Worm (Caenorhabditis elegans): ENCODE data around the gene C05E11.7.

DNA sequence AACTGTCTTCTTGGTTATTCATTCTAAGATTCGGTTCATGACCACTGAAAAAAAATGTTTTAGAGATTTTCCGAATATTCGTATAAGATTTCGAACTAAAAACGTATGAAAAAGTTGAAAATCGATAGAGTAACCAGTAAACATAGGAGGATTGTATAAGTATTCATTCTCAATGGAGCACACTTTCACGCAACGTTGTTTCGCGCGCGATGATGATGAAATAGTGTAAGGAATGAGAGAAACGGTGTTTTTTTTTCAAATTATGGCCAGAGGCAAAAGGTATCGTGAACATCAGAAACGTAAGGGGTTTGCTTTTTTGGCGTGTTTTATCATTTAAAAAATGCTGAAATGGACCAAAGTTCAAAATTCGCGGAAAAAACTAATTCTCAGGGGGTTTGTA lies 34.1 kb upstream of the C05E11.7 start, which contains the start of gene pqn-65:
- TF ChIP-seq nhr-28 (tag; optimal IDR thresholded peaks at IDR 0.05) (no peak), sem-2 (GFP tag; optimal IDR thresholded peaks at IDR 0.05) (no peak), unc-39 (tag; optimal IDR thresholded peaks at IDR 0.05) (no peak), ztf-11 (tag; optimal IDR thresholded peaks at IDR 0.05) (no peak), lin-13 (tag; optimal IDR thresholded peaks at IDR 0.05) (no peak), elt-3 (tag; optimal IDR thresholded peaks at IDR 0.05) (no peak), mep-1 (tag; optimal IDR thresholded peaks at IDR 0.05) (no peak), M03D4.4 (tag; optimal IDR thresholded peaks at IDR 0.05) (no peak), ceh-83 (GFP tag; optimal IDR thresholded peaks at IDR 0.05) (no peak), lsy-2 (tag; optimal IDR thresholded peaks at IDR 0.05) (no peak), nhr-237 (tag; optimal IDR thresholded peaks at IDR 0.05) (no peak)
